Fruit fly (Drosophila melanogaster): ENCODE data around the gene Rim2.

Rim2 gene

dm6 chr2L:1668616-1669020 is 55.6 kb downstream of the Rim2 start:
- no peak for TF ChIP-seq CG8301 (tag; optimal IDR thresholded peaks at IDR 0.05)
- TF ChIP-seq Snoo (tag; optimal IDR thresholded peaks at IDR 0.05), result peak; percentile 20

- TF ChIP-seq rn (GFP tag; IDR thresholded peaks at IDR 0.05), result no peak
- no peak for TF ChIP-seq EcR (GFP tag; optimal IDR thresholded peaks at IDR 0.05)
- TF ChIP-seq D1 (tag; optimal IDR thresholded peaks at IDR 0.05), result no peak
- no peak for TF ChIP-seq CG9948 (tag; optimal IDR thresholded peaks at IDR 0.05)
- TF ChIP-seq CG34367 (tag; optimal IDR thresholded peaks at IDR 0.05), result no peak
- no peak for TF ChIP-seq CG12605 (GFP tag; IDR thresholded peaks at IDR 0.05)
- TF ChIP-seq Snoo (tag; optimal IDR thresholded peaks at IDR 0.05), result no peak
- no peak for TF ChIP-seq CG10348 (GFP tag; IDR thresholded peaks at IDR 0.05)
- TF ChIP-seq CG15710 (tag; optimal IDR thresholded peaks at IDR 0.05), result no peak
- no peak for TF ChIP-seq CG14655 (GFP tag; optimal IDR thresholded peaks at IDR 0.05)
- TF ChIP-seq Pif1A (GFP tag; optimal IDR thresholded peaks at IDR 0.05), result no peak
- TF ChIP-seq fd96Ca (GFP tag; IDR thresholded peaks at IDR 0.05), result no peak
Observed at dm6 chr2L:1667483-1667882, 56.7 kb downstream of the Rim2 start.

DNA sequence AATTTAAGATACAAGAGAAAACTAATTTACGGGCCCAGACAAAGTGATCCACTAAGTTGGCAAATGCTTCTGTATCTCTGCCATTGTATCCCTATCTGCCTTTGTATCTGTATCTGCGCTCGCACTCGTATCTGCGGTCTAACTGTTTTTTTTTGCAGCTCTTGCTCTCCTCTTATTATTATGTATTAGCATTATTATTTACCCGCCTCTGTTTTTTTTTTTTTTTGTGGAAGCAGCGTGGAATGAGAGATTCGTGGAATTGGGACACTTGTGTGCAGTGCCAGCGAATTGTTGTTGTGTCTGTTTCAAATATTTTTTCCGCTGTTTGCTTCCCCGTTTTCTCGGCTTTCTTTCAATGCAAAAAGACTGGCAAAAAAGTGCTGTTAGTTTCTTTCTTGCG is 57.4 kb downstream of the Rim2 start:
- TF ChIP-seq EcR (GFP tag; optimal IDR thresholded peaks at IDR 0.05) (no peak), CG4496 (GFP tag; IDR thresholded peaks at IDR 0.05) (no peak), Ets98B (GFP tag; IDR thresholded peaks at IDR 0.05) (no peak), Pif1B (GFP tag; optimal IDR thresholded peaks at IDR 0.05) (no peak), Snoo (tag; optimal IDR thresholded peaks at IDR 0.05) (no peak), Pif1A (GFP tag; optimal IDR thresholded peaks at IDR 0.05) (no peak), CG9948 (tag; optimal IDR thresholded peaks at IDR 0.05) (no peak), CG8301 (tag; optimal IDR thresholded peaks at IDR 0.05) (no peak), D1 (tag; optimal IDR thresholded peaks at IDR 0.05) (no peak), CG12605 (GFP tag; IDR thresholded peaks at IDR 0.05) (no peak), CG14655 (GFP tag; optimal IDR thresholded peaks at IDR 0.05) (no peak), CG17806 (tag; optimal IDR thresholded peaks at IDR 0.05) (no peak), CG32121 (GFP tag; IDR thresholded peaks at IDR 0.05) (no peak), CG10348 (GFP tag; IDR thresholded peaks at IDR 0.05) (no peak), CG15710 (tag; optimal IDR thresholded peaks at IDR 0.05) (no peak), rn (GFP tag; IDR thresholded peaks at IDR 0.05) (no peak), gl (tag; optimal IDR thresholded peaks at IDR 0.05) (no peak), CG8159 (tag; optimal IDR thresholded peaks at IDR 0.05) (no peak), CG13204 (GFP tag; optimal IDR thresholded peaks at IDR 0.05) (no peak), fd96Ca (GFP tag; IDR thresholded peaks at IDR 0.05) (no peak)

Data from whole organism, pupa.